Worm (Caenorhabditis elegans): ENCODE results near the gene dpy-27.

DNA sequence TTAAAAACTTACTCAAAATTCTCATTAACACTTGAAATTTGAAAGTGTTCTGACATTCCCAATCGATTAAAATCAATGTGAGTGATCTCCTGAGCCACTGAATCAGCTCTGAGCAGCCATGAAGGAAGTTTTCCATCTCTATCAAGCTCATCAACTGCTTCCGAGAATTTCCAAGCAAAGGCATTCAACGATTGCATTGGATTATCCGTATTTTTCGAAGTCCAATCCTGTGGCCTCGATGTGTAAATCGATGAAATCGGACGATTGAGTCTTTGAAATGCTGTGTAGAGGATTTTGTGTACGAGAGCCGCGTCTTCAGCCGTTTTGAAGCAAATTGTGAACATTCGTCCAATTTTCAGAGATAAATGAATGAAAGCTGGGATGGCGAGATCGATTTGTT lies 23.5 kb downstream of the dpy-27 start:
- TF ChIP-seq med-1 (GFP tag; optimal IDR thresholded peaks at IDR 0.05; ENCODE audit: insufficient read depth) (no peak), tab-1 (GFP tag; IDR thresholded peaks at IDR 0.05) (no peak), T22C8.4 (GFP tag; IDR thresholded peaks at IDR 0.05) (no peak), cog-1 (tag; optimal IDR thresholded peaks at IDR 0.05) (no peak), ref-1 (GFP tag; conservative IDR thresholded peaks at IDR 0.05) (no peak), flt-1 (GFP tag; IDR thresholded peaks at IDR 0.05) (no peak), ztf-29 (GFP tag; IDR thresholded peaks at IDR 0.05) (no peak)

Data from whole organism, midembryonic.